Comparison of ENCODE assay signal across 6 worm cellular contexts in the genomic region with DNA sequence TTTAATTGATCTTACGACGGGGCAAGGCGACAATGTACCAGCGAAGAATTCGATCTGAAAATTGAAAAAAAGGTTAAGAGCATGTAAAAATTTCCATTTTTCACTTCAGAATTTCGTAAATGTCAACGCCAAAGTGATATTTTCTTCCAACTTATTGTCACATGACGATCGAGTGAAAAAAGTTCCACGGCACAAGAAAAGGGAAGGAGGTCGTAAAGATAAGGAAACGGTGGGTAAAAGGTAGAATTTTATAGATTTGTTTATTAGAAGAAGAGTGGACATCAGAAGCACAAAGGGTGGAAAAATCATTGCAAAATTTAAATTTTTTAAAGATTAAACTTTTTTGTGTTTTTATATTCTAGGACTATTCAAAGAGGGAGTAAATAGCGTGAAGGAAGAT.
TF ChIP-seq lines count a peak whose summit lies in the region.

No protein-coding gene starts in this region.

TF ChIP-seq in whole organism, L1 larva, 84 proteins besides CTCF, POLR2A, EP300 and RAD21:
- TF ChIP-seq nhr-47 (tag; optimal IDR thresholded peaks at IDR 0.05; lab: Kevin White, UChicago) (no peak), pax-3 (tag; optimal IDR thresholded peaks at IDR 0.05; lab: Kevin White, UChicago) (no peak), lin-35 (GFP tag; optimal IDR thresholded peaks at IDR 0.05; lab: Kevin White, UChicago) (peak in 1 of 2 experiments; percentile 28), lin-13 (GFP tag; optimal IDR thresholded peaks at IDR 0.05; lab: Kevin White, UChicago) (no peak), nhr-19 (GFP tag; conservative IDR thresholded peaks at IDR 0.05; lab: Robert Waterston, UW) (no peak), elt-2 (tag; optimal IDR thresholded peaks at IDR 0.05; lab: Kevin White, UChicago) (peak; percentile 73), fos-1 (tag; optimal IDR thresholded peaks at IDR 0.05; lab: Kevin White, UChicago) (no peak)

TF ChIP-seq in whole organism, L2 larva, 48 proteins besides CTCF, POLR2A, EP300 and RAD21:
- TF ChIP-seq alr-1 (tag; optimal IDR thresholded peaks at IDR 0.05; lab: Kevin White, UChicago) (no peak), fos-1 (tag; optimal IDR thresholded peaks at IDR 0.05; lab: Kevin White, UChicago) (peak; percentile 50), Y55F3AM.14 (GFP tag; optimal IDR thresholded peaks at IDR 0.05; lab: Kevin White, UChicago) (no peak), crh-2 (tag; optimal IDR thresholded peaks at IDR 0.05; lab: Kevin White, UChicago) (peak; percentile 22), gmeb-1 (tag; optimal IDR thresholded peaks at IDR 0.05; lab: Kevin White, UChicago) (peak; percentile 37)

TF ChIP-seq in whole organism, L3 larva, 47 proteins besides CTCF, POLR2A, EP300 and RAD21:
- TF ChIP-seq unc-62 (GFP tag; optimal IDR thresholded peaks at IDR 0.05; lab: Kevin White, UChicago) (no peak), jun-1 (tag; optimal IDR thresholded peaks at IDR 0.05; lab: Kevin White, UChicago) (peak; percentile 16), elt-2 (tag; optimal IDR thresholded peaks at IDR 0.05; lab: Kevin White, UChicago) (peak; percentile 87), nhr-77 (tag; optimal IDR thresholded peaks at IDR 0.05; lab: Kevin White, UChicago) (no peak), tbx-2 (tag; optimal IDR thresholded peaks at IDR 0.05; lab: Kevin White, UChicago) (no peak), ceh-16 (tag; optimal IDR thresholded peaks at IDR 0.05; lab: Kevin White, UChicago) (no peak), pqm-1 (tag; optimal IDR thresholded peaks at IDR 0.05; lab: Kevin White, UChicago) (peak; percentile 63), nhr-25 (tag; optimal IDR thresholded peaks at IDR 0.05; lab: Kevin White, UChicago) (no peak), pha-4 (tag; optimal IDR thresholded peaks at IDR 0.05; lab: Kevin White, UChicago) (peak; percentile 36)

TF ChIP-seq in whole organism, L4 larva, 104 proteins besides CTCF, POLR2A, EP300 and RAD21 (continues in another document):
- TF ChIP-seq nhr-77 (tag; optimal IDR thresholded peaks at IDR 0.05; lab: Kevin White, UChicago) (peak; percentile 48), dmd-6 (GFP tag; IDR thresholded peaks at IDR 0.05; lab: Robert Waterston, UW) (no peak; the same call in 1 of the 2 replicates), zip-11 (GFP tag; IDR thresholded peaks at IDR 0.05; lab: Robert Waterston, UW) (no peak), hif-1 (tag; optimal IDR thresholded peaks at IDR 0.05; lab: Kevin White, UChicago) (no peak), nhr-28 (tag; optimal IDR thresholded peaks at IDR 0.05; lab: Kevin White, UChicago) (peak; percentile 30), spr-3 (GFP tag; optimal IDR thresholded peaks at IDR 0.05; lab: Kevin White, UChicago) (no peak), pqm-1 (tag; optimal IDR thresholded peaks at IDR 0.05; lab: Kevin White, UChicago) (peak; percentile 16), hlh-30 (tag; optimal IDR thresholded peaks at IDR 0.05; lab: Kevin White, UChicago; ENCODE audit: insufficient read depth) (peak; percentile 39), zip-2 (tag; optimal IDR thresholded peaks at IDR 0.05; lab: Kevin White, UChicago) (no peak), ces-1 (GFP tag; optimal IDR thresholded peaks at IDR 0.05; lab: Kevin White, UChicago) (no peak), mdt-29 (GFP tag; IDR thresholded peaks at IDR 0.05; lab: Robert Waterston, UW) (no peak), mdl-1 (tag; optimal IDR thresholded peaks at IDR 0.05; lab: Kevin White, UChicago) (no peak), daf-16 (GFP tag; optimal IDR thresholded peaks at IDR 0.05; lab: Kevin White, UChicago) (no peak), daf-16 (tag; optimal IDR thresholded peaks at IDR 0.05; lab: Kevin White, UChicago) (peak; percentile 90), cey-2 (tag; optimal IDR thresholded peaks at IDR 0.05; lab: Kevin White, UChicago; ENCODE audit: borderline replicate concordance, insufficient read depth) (no peak), dmd-9 (GFP tag; IDR thresholded peaks at IDR 0.05; lab: Robert Waterston, UW) (no peak), php-3 (GFP tag; IDR thresholded peaks at IDR 0.05; lab: Robert Waterston, UW) (no peak; the same call in 1 of the 2 replicates), lin-13 (GFP tag; optimal IDR thresholded peaks at IDR 0.05; lab: Kevin White, UChicago) (no peak), lin-1 (GFP tag; IDR thresholded peaks at IDR 0.05; lab: Robert Waterston, UW) (no peak), arid-1 (GFP tag; conservative IDR thresholded peaks at IDR 0.05; lab: Robert Waterston, UW) (no peak), Y48G9A.11 (GFP tag; IDR thresholded peaks at IDR 0.05; lab: Robert Waterston, UW) (no peak), nhr-237 (tag; optimal IDR thresholded peaks at IDR 0.05; lab: Kevin White, UChicago) (no peak), dve-1 (tag; optimal IDR thresholded peaks at IDR 0.05; lab: Kevin White, UChicago; ENCODE audit: insufficient read depth) (peak; percentile 69)

TF ChIP-seq in whole organism, late embryonic, 69 proteins besides CTCF, POLR2A, EP300 and RAD21:
- TF ChIP-seq unc-86 (tag; optimal IDR thresholded peaks at IDR 0.05; lab: Kevin White, UChicago) (no peak), hlh-30 (tag; optimal IDR thresholded peaks at IDR 0.05; lab: Kevin White, UChicago; ENCODE audit: insufficient read depth) (peak; percentile 19)

TF ChIP-seq in whole organism, young adult, 124 proteins besides CTCF, POLR2A, EP300 and RAD21:
- no peak for TF ChIP-seq athp-1 (tag; optimal IDR thresholded peaks at IDR 0.05; lab: Kevin White, UChicago)
- TF ChIP-seq him-1 (tag; optimal IDR thresholded peaks at IDR 0.05; lab: Kevin White, UChicago), result no peak
- TF ChIP-seq bed-1 (GFP tag; IDR thresholded peaks at IDR 0.05; lab: Robert Waterston, UW), result no peak
- TF ChIP-seq dox-1 (GFP tag; IDR thresholded peaks at IDR 0.05; lab: Robert Waterston, UW), result no peak
- no peak for TF ChIP-seq tbx-9 (tag; optimal IDR thresholded peaks at IDR 0.05; lab: Kevin White, UChicago; ENCODE audit: borderline replicate concordance)
- no peak for TF ChIP-seq tlf-1 (GFP tag; optimal IDR thresholded peaks at IDR 0.05; lab: Kevin White, UChicago)
- TF ChIP-seq lin-40 (tag; optimal IDR thresholded peaks at IDR 0.05; lab: Kevin White, UChicago), result no peak
- TF ChIP-seq unc-62 (GFP tag; optimal IDR thresholded peaks at IDR 0.05; lab: Kevin White, UChicago), result no peak
- no peak for TF ChIP-seq ztf-3 (GFP tag; optimal IDR thresholded peaks at IDR 0.05; lab: Kevin White, UChicago)
- TF ChIP-seq F55B11.4 (tag; optimal IDR thresholded peaks at IDR 0.05; lab: Kevin White, UChicago; ENCODE audit: borderline replicate concordance, insufficient read depth), result no peak
- TF ChIP-seq aptf-3 (GFP tag; IDR thresholded peaks at IDR 0.05; lab: Robert Waterston, UW), result no peak
- no peak for TF ChIP-seq F49E8.2 (tag; optimal IDR thresholded peaks at IDR 0.05; lab: Kevin White, UChicago; ENCODE audit: insufficient read depth)
- TF ChIP-seq pbrm-1 (GFP tag; IDR thresholded peaks at IDR 0.05; lab: Robert Waterston, UW), result no peak
- 0 out of 2 replicates have a peak, but pooled peaks have one; percentile 44 for TF ChIP-seq Y53G8AR.9 (GFP tag; conservative IDR thresholded peaks at IDR 0.05; lab: Robert Waterston, UW)
- no peak for TF ChIP-seq xnd-1 (tag; optimal IDR thresholded peaks at IDR 0.05; lab: Kevin White, UChicago)
- TF ChIP-seq hlh-26 (GFP tag; conservative IDR thresholded peaks at IDR 0.05; lab: Robert Waterston, UW), result no peak
- TF ChIP-seq lin-54 (GFP tag; optimal IDR thresholded peaks at IDR 0.05; lab: Kevin White, UChicago), result no peak
- TF ChIP-seq nhr-80 (tag; optimal IDR thresholded peaks at IDR 0.05; lab: Kevin White, UChicago), result peak; percentile 60
- no peak for TF ChIP-seq snpc-1.1 (tag; optimal IDR thresholded peaks at IDR 0.05; lab: Kevin White, UChicago; ENCODE audit: insufficient read depth)
- TF ChIP-seq let-607 (tag; optimal IDR thresholded peaks at IDR 0.05; lab: Kevin White, UChicago), result peak; percentile 43 to 49
- TF ChIP-seq T26A5.8 (tag; optimal IDR thresholded peaks at IDR 0.05; lab: Kevin White, UChicago), result no peak
- TF ChIP-seq chd-7 (tag; optimal IDR thresholded peaks at IDR 0.05; lab: Kevin White, UChicago), result no peak
- no peak for TF ChIP-seq aptf-2 (GFP tag; conservative IDR thresholded peaks at IDR 0.05; lab: Robert Waterston, UW)
